Fruit fly (Drosophila melanogaster): ENCODE data around the gene CG12268.

dm6 chr3R:23992823-23993797 is 44.9 kb upstream of the CG12268 start, which contains the start of the genes Epp and Rab7:
- TF ChIP-seq MBD-R2 (GFP tag; IDR thresholded peaks at IDR 0.05) (peak; percentile 84), CG15479 (GFP tag; optimal IDR thresholded peaks at IDR 0.05) (no peak), croc (GFP tag; conservative IDR thresholded peaks at IDR 0.05) (no peak), CG15073 (GFP tag; optimal IDR thresholded peaks at IDR 0.05) (no peak), cg (GFP tag; optimal IDR thresholded peaks at IDR 0.05) (peak; percentile 96), CG32767 (GFP tag; IDR thresholded peaks at IDR 0.05) (no peak), ci (GFP tag; IDR thresholded peaks at IDR 0.05) (peak; percentile 32; the same call in 1 of the 3 replicates), CG12769 (tag; optimal IDR thresholded peaks at IDR 0.05) (no peak), CG30403 (GFP tag; optimal IDR thresholded peaks at IDR 0.05) (peak; percentile 32), CG6854 (GFP tag; optimal IDR thresholded peaks at IDR 0.05) (no peak), CG2116 (GFP tag; optimal IDR thresholded peaks at IDR 0.05) (peak; percentile 95), sqz (GFP tag; optimal IDR thresholded peaks at IDR 0.05) (no peak)

Data from whole organism, embryonic.